Worm (Caenorhabditis elegans) whole organism, early embryonic: ENCODE results near the gene mrps-7.

Experiments used
- aly-1 ChIP-seq: sonication (generic microtip); optimal IDR thresholded peaks from 2 replicates; lab custom pipeline; 2016; ENCODE audit warnings: missing genetic modification characterization, missing compliant biosample characterization
- ama-1 ChIP-seq: fragments of 150-350 bp; optimal IDR thresholded peaks from 2 replicates; lab custom pipeline; 2014
- ceh-13 ChIP-seq: fragments of 200-800 bp; sonication (Bioruptor generic); optimal IDR thresholded peaks from 2 replicates; lab custom pipeline; 2018; ENCODE audit warnings: mild to moderate bottlenecking, missing genetic modification characterization, missing compliant biosample characterization
- flt-1 ChIP-seq: fragments of 200-800 bp; sonication (Bioruptor generic); IDR thresholded peaks from 2 replicates; pipeline ENCODE4 v1.3.6; 2022; ENCODE audit warnings: missing genetic modification characterization, missing compliant biosample characterization
- hmbx-1 ChIP-seq: sonication (generic microtip); optimal IDR thresholded peaks from 2 replicates; lab custom pipeline; 2016; ENCODE audit warnings: mild to moderate bottlenecking, missing genetic modification characterization, missing compliant biosample characterization

DNA sequence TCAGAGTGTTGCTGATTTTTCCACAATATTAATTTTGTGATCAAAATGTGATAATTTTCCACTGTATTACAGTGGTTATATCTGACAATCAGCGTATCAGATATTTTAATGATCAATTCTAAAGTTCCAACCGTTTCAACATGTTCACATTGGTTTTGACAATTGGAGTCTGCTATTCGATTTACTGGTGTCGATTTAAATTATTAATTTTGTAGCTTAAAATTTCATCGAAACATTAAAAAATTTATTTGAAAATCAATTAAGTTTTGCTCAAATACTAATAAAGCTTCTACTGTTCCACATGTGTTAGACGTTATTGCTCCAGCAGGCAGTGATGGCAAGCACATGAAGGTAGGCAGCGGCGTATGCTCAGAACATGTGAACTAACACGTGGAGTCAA, 9.7 kb downstream of the mrps-7 start:
- TF ChIP-seq flt-1 (GFP tag; lab: Robert Waterston, UW) (no peak), aly-1 (tag; lab: Kevin White, UChicago) (no peak), hmbx-1 (no peak), ceh-13 (GFP tag; lab: Kevin White, UChicago) (no peak), ama-1 (lab: Kevin White, UChicago) (no peak)
